Fruit fly (Drosophila melanogaster): ENCODE measurements around the gene CG31268.

The CG31268 gene

dm6 chr3R:17056183-17056904, 24.7 kb downstream of the CG31268 start (continued):
- TF ChIP-seq dsf (GFP tag; optimal IDR thresholded peaks at IDR 0.05; ENCODE audit: borderline replicate concordance): no peak
- no peak for TF ChIP-seq CG32264 (GFP tag; optimal IDR thresholded peaks at IDR 0.05)
- TF ChIP-seq usp (GFP tag; optimal IDR thresholded peaks at IDR 0.05): no peak
- peak; percentile 71 for TF ChIP-seq h (GFP tag; optimal IDR thresholded peaks at IDR 0.05)
- TF ChIP-seq sage (GFP tag; optimal IDR thresholded peaks at IDR 0.05): no peak
- no peak for TF ChIP-seq Myc (optimal IDR thresholded peaks at IDR 0.05)
- no peak for TF ChIP-seq Hr78 (GFP tag; optimal IDR thresholded peaks at IDR 0.05)
- no peak for TF ChIP-seq ey (GFP tag; optimal IDR thresholded peaks at IDR 0.05)
- TF ChIP-seq Mio (GFP tag; optimal IDR thresholded peaks at IDR 0.05): no peak
- peak; percentile 62 for TF ChIP-seq fru (GFP tag; optimal IDR thresholded peaks at IDR 0.05)
- no peak for TF ChIP-seq GATAd (GFP tag; optimal IDR thresholded peaks at IDR 0.05)

dm6 chr3R:17056905-17057251, 25.3 kb downstream of the CG31268 start:
- peak; percentile 4 for TF ChIP-seq HLH106 (tag; optimal IDR thresholded peaks at IDR 0.05)
- peak; percentile 6 for TF ChIP-seq rgr (GFP tag; optimal IDR thresholded peaks at IDR 0.05)
- no peak for TF ChIP-seq CrebA (GFP tag; optimal IDR thresholded peaks at IDR 0.05; ENCODE audit: borderline replicate concordance)
- peak in 1 of 2 experiments; percentile 38 for TF ChIP-seq foxo (GFP tag; optimal IDR thresholded peaks at IDR 0.05)

dm6 chr3R:17059100-17059810, 27.7 kb downstream of the CG31268 start:
- peak; percentile 24 for TF ChIP-seq br (GFP tag; optimal IDR thresholded peaks at IDR 0.05)
- peak; percentile 60 for TF ChIP-seq dmrt93B (GFP tag; optimal IDR thresholded peaks at IDR 0.05)
- peak; percentile 83 for TF ChIP-seq Hr83 (GFP tag; optimal IDR thresholded peaks at IDR 0.05; ENCODE audit: poor library complexity, severe bottlenecking)
- TF ChIP-seq usp (GFP tag; optimal IDR thresholded peaks at IDR 0.05): no peak
- peak; percentile 83 for TF ChIP-seq brk (GFP tag; optimal IDR thresholded peaks at IDR 0.05)
- TF ChIP-seq rgr (GFP tag; optimal IDR thresholded peaks at IDR 0.05): peak; percentile 48
- no peak for TF ChIP-seq Hnf4 (GFP tag; optimal IDR thresholded peaks at IDR 0.05)
- TF ChIP-seq fru (GFP tag; optimal IDR thresholded peaks at IDR 0.05): peak; percentile 69
- TF ChIP-seq Rel (GFP tag; optimal IDR thresholded peaks at IDR 0.05): peak; percentile 23
- TF ChIP-seq Rel (tag; optimal IDR thresholded peaks at IDR 0.05): no peak
- TF ChIP-seq N (GFP tag; optimal IDR thresholded peaks at IDR 0.05): peak; percentile 72
- no peak for TF ChIP-seq Dfd (GFP tag; optimal IDR thresholded peaks at IDR 0.05)
- no peak for TF ChIP-seq tai (GFP tag; optimal IDR thresholded peaks at IDR 0.05)
- no peak for TF ChIP-seq dsf (GFP tag; optimal IDR thresholded peaks at IDR 0.05; ENCODE audit: borderline replicate concordance)
- no peak for TF ChIP-seq Vsx2 (GFP tag; optimal IDR thresholded peaks at IDR 0.05; ENCODE audit: partially characterized antibody)
- TF ChIP-seq dl (GFP tag; optimal IDR thresholded peaks at IDR 0.05; ENCODE audit: insufficient read depth in 1 of 2, partially characterized antibody in 2 of 2): peak in 1 of 2 experiments; percentile 58
- TF ChIP-seq CG9705 (GFP tag; optimal IDR thresholded peaks at IDR 0.05): peak; percentile 22
- peak; percentile 60 for TF ChIP-seq OdsH (GFP tag; optimal IDR thresholded peaks at IDR 0.05)
- peak; percentile 14 for TF ChIP-seq Hr78 (GFP tag; optimal IDR thresholded peaks at IDR 0.05)
- no peak for TF ChIP-seq lola (GFP tag; optimal IDR thresholded peaks at IDR 0.05)
- TF ChIP-seq sage (GFP tag; optimal IDR thresholded peaks at IDR 0.05): no peak
- no peak for TF ChIP-seq woc (GFP tag; optimal IDR thresholded peaks at IDR 0.05)
- TF ChIP-seq GATAd (GFP tag; optimal IDR thresholded peaks at IDR 0.05): no peak
- TF ChIP-seq psq (GFP tag; optimal IDR thresholded peaks at IDR 0.05): peak; percentile 53
- peak; percentile 56 for TF ChIP-seq jim (GFP tag; optimal IDR thresholded peaks at IDR 0.05)
- TF ChIP-seq CrebA (GFP tag; optimal IDR thresholded peaks at IDR 0.05; ENCODE audit: borderline replicate concordance): peak; percentile 12
- peak; percentile 34 for TF ChIP-seq Sp1 (GFP tag; optimal IDR thresholded peaks at IDR 0.05)
- TF ChIP-seq Mio (GFP tag; optimal IDR thresholded peaks at IDR 0.05): no peak
- no peak for TF ChIP-seq pan (optimal IDR thresholded peaks at IDR 0.05)
- peak; percentile 13 for TF ChIP-seq HLH106 (tag; optimal IDR thresholded peaks at IDR 0.05)
- TF ChIP-seq CG32264 (GFP tag; optimal IDR thresholded peaks at IDR 0.05): no peak
- TF ChIP-seq Dif (GFP tag; optimal IDR thresholded peaks at IDR 0.05; ENCODE audit: partially characterized antibody): peak; percentile 17
- TF ChIP-seq Jra (GFP tag; optimal IDR thresholded peaks at IDR 0.05): peak; percentile 46
- TF ChIP-seq h (GFP tag; optimal IDR thresholded peaks at IDR 0.05): peak; percentile 38
- TF ChIP-seq Myc (optimal IDR thresholded peaks at IDR 0.05): no peak
- TF ChIP-seq sv (GFP tag; optimal IDR thresholded peaks at IDR 0.05): no peak
- no peak for TF ChIP-seq Abd-B (GFP tag; optimal IDR thresholded peaks at IDR 0.05)
- TF ChIP-seq foxo (GFP tag; optimal IDR thresholded peaks at IDR 0.05): peak in 1 of 2 experiments; percentile 67
- TF ChIP-seq ey (GFP tag; optimal IDR thresholded peaks at IDR 0.05): peak; percentile 70

Measured in whole organism, wandering third instar larva.